Worm (Caenorhabditis elegans) whole organism, L1 larva: ENCODE measurements around the gene coq-8.

Experiments
- C04F5.9 ChIP-seq: sonication (generic microtip); optimal IDR thresholded peaks from 2 replicates; lab custom pipeline; 2016; ENCODE audit warnings: missing genetic modification characterization, missing compliant biosample characterization
- C16A3.4 ChIP-seq: fragments of 150-350 bp; optimal IDR thresholded peaks from 2 replicates; lab custom pipeline; 2014; ENCODE audit warnings: missing biosample characterization, missing genetic modification characterization
- aha-1 ChIP-seq: fragments of 150-350 bp; optimal IDR thresholded peaks from 2 replicates; lab custom pipeline; 2014; ENCODE audit warnings: missing biosample characterization, missing genetic modification characterization
- ceh-63 ChIP-seq: fragments of 200-800 bp; sonication (Bioruptor generic); optimal IDR thresholded peaks from 2 replicates; lab custom pipeline; 2018; ENCODE audit warnings: mild to moderate bottlenecking, missing genetic modification characterization, missing compliant biosample characterization
- dsc-1 ChIP-seq: sonication (generic microtip); optimal IDR thresholded peaks from 2 replicates; lab custom pipeline; 2016; ENCODE audit warnings: mild to moderate bottlenecking, missing genetic modification characterization, missing compliant biosample characterization
- efl-1 ChIP-seq, 4 experiments: fragments of 150-350 bp; optimal IDR thresholded peaks in 3 of 4; peaks in 1 of 4; 1 replicate in 1 of 4; 2 replicates in 3 of 4; lab custom pipeline; 2014; ENCODE audit warnings: missing biosample characterization in 2 of 4, missing genetic modification characterization in 2 of 4, missing genetic modification reagents in 2 of 4
- egl-13 ChIP-seq: sonication (generic microtip); optimal IDR thresholded peaks from 2 replicates; lab custom pipeline; 2016; ENCODE audit warnings: missing genotype, missing genetic modification reagents, missing genetic modification characterization, missing compliant biosample characterization
- elt-2 ChIP-seq: sonication (generic microtip); optimal IDR thresholded peaks from 2 replicates; lab custom pipeline; 2016; ENCODE audit warnings: missing genetic modification characterization, mild to moderate bottlenecking, inconsistent platforms, missing compliant biosample characterization, missing genetic modification reagents
- elt-3 ChIP-seq, 6 experiments: fragments of 150-350 bp in 1 of 6; sonication (generic microtip); optimal IDR thresholded peaks; 2 replicates each; lab custom pipeline; 2017 to 2018; ENCODE audit warnings: missing biosample characterization in 6 of 6, missing genetic modification characterization in 6 of 6, inconsistent platforms in 1 of 6
- ets-5 ChIP-seq: fragments of 200-800 bp; sonication (Bioruptor generic); IDR thresholded peaks from 2 replicates; pipeline ENCODE4 v1.3.6; 2022; ENCODE audit warnings: missing genetic modification characterization, missing compliant biosample characterization
- grh-1 ChIP-seq: fragments of 200-800 bp; sonication (Bioruptor generic); IDR thresholded peaks from 2 replicates; pipeline ENCODE4 v1.3.6; 2022; ENCODE audit warnings: missing genetic modification reagents, missing genetic modification characterization, missing compliant biosample characterization
- hlh-17 ChIP-seq: fragments of 200-800 bp; sonication (Bioruptor generic); optimal IDR thresholded peaks from 2 replicates; lab custom pipeline; 2018; ENCODE audit warnings: missing genetic modification characterization, mild to moderate bottlenecking, missing compliant biosample characterization, moderate library complexity, borderline replicate concordance
- hlh-4 ChIP-seq: sonication (generic microtip); optimal IDR thresholded peaks from 2 replicates; lab custom pipeline; 2016; ENCODE audit warnings: mild to moderate bottlenecking, missing genetic modification characterization, missing compliant biosample characterization
- jun-1 ChIP-seq: fragments of 150-350 bp; optimal IDR thresholded peaks from 2 replicates; lab custom pipeline; 2014; ENCODE audit warnings: missing biosample characterization, missing genetic modification reagents, missing genetic modification characterization
- lin-13 ChIP-seq: fragments of 150-350 bp; optimal IDR thresholded peaks from 2 replicates; lab custom pipeline; 2014; ENCODE audit warnings: missing biosample characterization, missing genetic modification reagents, missing genetic modification characterization
- lin-14 ChIP-seq: fragments of 200-800 bp; sonication (Bioruptor generic); optimal IDR thresholded peaks from 2 replicates; lab custom pipeline; 2018; ENCODE audit warnings: mild to moderate bottlenecking, missing genetic modification characterization, moderate library complexity, missing compliant biosample characterization
- lin-35 ChIP-seq, 2 experiments: fragments of 150-350 bp; optimal IDR thresholded peaks; 2 replicates each; lab custom pipeline; 2014; ENCODE audit warnings: missing biosample characterization in 2 of 2, missing genetic modification characterization in 2 of 2, missing genetic modification reagents in 2 of 2
- lsy-2 ChIP-seq, 2 experiments: fragments of 150-350 bp; optimal IDR thresholded peaks; 2 replicates each; lab custom pipeline; 2014; ENCODE audit warnings: missing biosample characterization in 2 of 2, missing genetic modification characterization in 2 of 2
- mdl-1 ChIP-seq, 2 experiments: fragments of 150-350 bp; optimal IDR thresholded peaks; 2 replicates each; lab custom pipeline; 2014 to 2017; ENCODE audit warnings: missing biosample characterization in 2 of 2, missing genetic modification characterization in 2 of 2, inconsistent platforms in 1 of 2
- nhr-11 ChIP-seq: fragments of 150-350 bp; optimal IDR thresholded peaks from 2 replicates; lab custom pipeline; 2014; ENCODE audit warnings: missing biosample characterization, missing genetic modification characterization
- nhr-12 ChIP-seq: sonication (generic microtip); optimal IDR thresholded peaks from 2 replicates; lab custom pipeline; 2017; ENCODE audit warnings: missing biosample characterization, missing genetic modification characterization
- nhr-19 ChIP-seq: fragments of 200-800 bp; sonication (Bioruptor generic); conservative IDR thresholded peaks from 2 replicates; pipeline ENCODE4 v1.3.6; 2022; ENCODE audit warnings: missing genetic modification characterization, missing compliant biosample characterization
- nhr-237 ChIP-seq: fragments of 150-350 bp; optimal IDR thresholded peaks from 2 replicates; lab custom pipeline; 2014; ENCODE audit warnings: missing biosample characterization, missing genetic modification characterization
- nhr-47 ChIP-seq: sonication (generic microtip); optimal IDR thresholded peaks from 2 replicates; lab custom pipeline; 2016; ENCODE audit warnings: mild to moderate bottlenecking, missing genetic modification characterization, moderate library complexity, missing compliant biosample characterization
- nhr-77 ChIP-seq: fragments of 150-350 bp; optimal IDR thresholded peaks from 2 replicates; lab custom pipeline; 2014; ENCODE audit warnings: missing biosample characterization, missing genetic modification characterization
- nhr-84 ChIP-seq: sonication (generic microtip); optimal IDR thresholded peaks from 2 replicates; lab custom pipeline; 2017; ENCODE audit warnings: missing biosample characterization, missing genetic modification characterization
- pag-3 ChIP-seq: sonication (generic microtip); optimal IDR thresholded peaks from 2 replicates; lab custom pipeline; 2017; ENCODE audit warnings: missing genetic modification characterization, mild to moderate bottlenecking, missing compliant biosample characterization, antibody characterized with exemption, borderline replicate concordance; ENCODE audit not compliant: insufficient read depth
- pax-3 ChIP-seq: fragments of 200-800 bp; sonication (Bioruptor generic); optimal IDR thresholded peaks from 2 replicates; lab custom pipeline; 2018; ENCODE audit warnings: mild to moderate bottlenecking, missing genetic modification characterization, moderate library complexity, missing compliant biosample characterization
- skn-1 ChIP-seq: fragments of 150-350 bp; optimal IDR thresholded peaks from 2 replicates; lab custom pipeline; 2014; ENCODE audit warnings: missing biosample characterization, missing genetic modification characterization
- sox-4 ChIP-seq: sonication (generic microtip); optimal IDR thresholded peaks from 2 replicates; lab custom pipeline; 2016; ENCODE audit warnings: missing genetic modification characterization, missing compliant biosample characterization
- swsn-7 ChIP-seq: sonication (generic microtip); optimal IDR thresholded peaks from 2 replicates; lab custom pipeline; 2016; ENCODE audit warnings: missing genetic modification characterization, missing compliant biosample characterization
- unc-98 ChIP-seq: fragments of 200-800 bp; sonication (Bioruptor generic); IDR thresholded peaks from 2 replicates; pipeline ENCODE4 v1.3.6; 2022; ENCODE audit warnings: missing genetic modification characterization, missing compliant biosample characterization
- xbp-1 ChIP-seq: sonication (generic microtip); optimal IDR thresholded peaks from 2 replicates; lab custom pipeline; 2016; ENCODE audit warnings: missing genetic modification characterization, missing compliant biosample characterization
- zag-1 ChIP-seq: fragments of 150-350 bp; optimal IDR thresholded peaks from 2 replicates; lab custom pipeline; 2014; ENCODE audit warnings: missing biosample characterization, missing genetic modification characterization
- ztf-4 ChIP-seq: fragments of 150-350 bp; optimal IDR thresholded peaks from 2 replicates; lab custom pipeline; 2014; ENCODE audit warnings: missing biosample characterization, missing genetic modification characterization

coq-8 gene

ce11 chrIII:4852025-4852424 is 11.2 kb upstream of the coq-8 start, which contains the start of gene ced-4:
Gene ced-4 (plus strand): TSS chrIII:4852325.
- no peak for TF ChIP-seq skn-1 (tag; lab: Kevin White, UChicago)
- TF ChIP-seq xbp-1, result no peak
- TF ChIP-seq unc-98, result no peak
- TF ChIP-seq elt-2 (tag; lab: Kevin White, UChicago), result no peak
- no peak for TF ChIP-seq aha-1 (tag; lab: Kevin White, UChicago)
- TF ChIP-seq nhr-12 (tag; lab: Kevin White, UChicago), result no peak
- TF ChIP-seq pax-3, result no peak
- no peak for TF ChIP-seq lsy-2 (tag; optimal IDR thresholded peaks at IDR 0.05; lab: Kevin White, UChicago)
- TF ChIP-seq pag-3 (tag; lab: Kevin White, UChicago), result no peak
- TF ChIP-seq C16A3.4 (tag; lab: Kevin White, UChicago), result no peak
- no peak for TF ChIP-seq nhr-11 (tag; lab: Kevin White, UChicago)
- TF ChIP-seq nhr-84 (tag; lab: Kevin White, UChicago), result no peak
- no peak for TF ChIP-seq zag-1 (tag; lab: Kevin White, UChicago)
- no peak for TF ChIP-seq nhr-77 (tag; lab: Kevin White, UChicago)
- TF ChIP-seq efl-1 (optimal IDR thresholded peaks at IDR 0.05; lab: Kevin White, UChicago), result no peak
- TF ChIP-seq efl-1 (GFP tag; optimal IDR thresholded peaks at IDR 0.05 in 1 of 2; lab: Kevin White, UChicago), result no peak
- TF ChIP-seq lin-14, result no peak
- TF ChIP-seq, all 84 proteins: peak for 0

ce11 chrIII:4854918-4855317 is 8.3 kb upstream of the coq-8 start, which contains the start of gene C35D10.8:
Gene C35D10.8 (plus strand): TSS chrIII:4855218.
- TF ChIP-seq lin-14 (no peak), sox-4 (tag; lab: Kevin White, UChicago) (no peak), swsn-7 (tag; lab: Kevin White, UChicago) (no peak)

- TF ChIP-seq nhr-77 (tag; lab: Kevin White, UChicago) (no peak), hlh-17 (GFP tag; lab: Kevin White, UChicago) (no peak), grh-1 (GFP tag; lab: Robert Waterston, UW) (no peak), xbp-1 (no peak), ztf-4 (no peak), jun-1 (no peak), elt-3 (tag; optimal IDR thresholded peaks at IDR 0.05; lab: Kevin White, UChicago) (no peak), C04F5.9 (tag; lab: Kevin White, UChicago) (no peak)
These were observed 7.1 kb upstream of the coq-8 start, which contains the start of gene C35D10.7 for ce11 chrIII:4856109-4856508. Gene C35D10.7 (plus strand): TSS chrIII:4856193.

ce11 chrIII:4856992-4857391 is 6.2 kb upstream of the coq-8 start:
- no peak for TF ChIP-seq lin-13
- TF ChIP-seq lsy-2 (tag; optimal IDR thresholded peaks at IDR 0.05; lab: Kevin White, UChicago), result no peak
- no peak for TF ChIP-seq egl-13 (tag; lab: Kevin White, UChicago)
- no peak for TF ChIP-seq nhr-19 (GFP tag; lab: Robert Waterston, UW)
- TF ChIP-seq lin-35 (GFP tag; optimal IDR thresholded peaks at IDR 0.05; lab: Kevin White, UChicago), result no peak
- TF ChIP-seq nhr-84 (tag; lab: Kevin White, UChicago), result no peak
- TF ChIP-seq jun-1, result no peak
- no peak for TF ChIP-seq nhr-47 (tag; lab: Kevin White, UChicago)
- no peak for TF ChIP-seq ceh-63
- no peak for TF ChIP-seq mdl-1 (tag; optimal IDR thresholded peaks at IDR 0.05; lab: Kevin White, UChicago)
- TF ChIP-seq dsc-1, result no peak
- no peak for TF ChIP-seq aha-1 (tag; lab: Kevin White, UChicago)
- no peak for TF ChIP-seq hlh-4 (tag; lab: Kevin White, UChicago)
- no peak for TF ChIP-seq ets-5 (GFP tag; lab: Robert Waterston, UW)
- TF ChIP-seq nhr-77 (tag; lab: Kevin White, UChicago), result no peak
- TF ChIP-seq sox-4 (tag; lab: Kevin White, UChicago), result no peak
- TF ChIP-seq nhr-237 (tag; lab: Kevin White, UChicago), result no peak
